Worm (Caenorhabditis elegans) whole organism, early embryonic: ENCODE measurements around the gene fbxb-74.
"Not testable (repeated sequence)": the region's sequence is repeated elsewhere in the genome, so short reads cannot be mapped to it uniquely, and the experiment has no call there.

Experiments used
- tbx-11 ChIP-seq: fragments of 200-800 bp; sonication (Bioruptor generic); IDR thresholded peaks from 2 replicates; pipeline ENCODE4 v1.3.6; 2022; ENCODE audit warnings: missing genetic modification characterization, missing compliant biosample characterization
- tra-4 ChIP-seq: sonication (generic microtip); optimal IDR thresholded peaks from 2 replicates; lab custom pipeline; 2017; ENCODE audit warnings: missing genetic modification characterization, missing compliant biosample characterization

ce11 chrIV:4388854-4389253, 50.2 kb downstream of the fbxb-74 start:
- not testable (repeated sequence) for TF ChIP-seq tbx-11; tra-4 (tag; lab: Kevin White, UChicago)
